Worm (Caenorhabditis elegans): ENCODE measurements around the gene egl-3.

The egl-3 gene

ce11 chrV:10174632-10175075 lies 1.1 kb upstream of the egl-3 start (continued):
- TF ChIP-seq lin-39 (tag; optimal IDR thresholded peaks at IDR 0.05), result no peak
- TF ChIP-seq efl-1 (optimal IDR thresholded peaks at IDR 0.05), result peak; percentile 44 to 53
- TF ChIP-seq efl-1 (GFP tag; optimal IDR thresholded peaks at IDR 0.05 in 1 of 2), result peak in 1 of 2 experiments; percentile 19
- no peak for TF ChIP-seq nhr-76 (tag; optimal IDR thresholded peaks at IDR 0.05)
- TF ChIP-seq tbx-2 (tag; optimal IDR thresholded peaks at IDR 0.05), result peak; percentile 82
- peak; percentile 66 for TF ChIP-seq xbp-1 (tag; optimal IDR thresholded peaks at IDR 0.05)
- peak; percentile 43 for TF ChIP-seq sox-4 (tag; optimal IDR thresholded peaks at IDR 0.05)
- peak; percentile 44 to 81 (median 54) for TF ChIP-seq ceh-82 (tag; optimal IDR thresholded peaks at IDR 0.05)
- TF ChIP-seq ama-1 (optimal IDR thresholded peaks at IDR 0.05), result no peak
- TF ChIP-seq lsy-2 (tag; optimal IDR thresholded peaks at IDR 0.05), result peak; percentile 56 to 78
- TF ChIP-seq dsc-1 (tag; optimal IDR thresholded peaks at IDR 0.05), result peak; percentile 68
- peak; percentile 70 for TF ChIP-seq ces-1 (GFP tag; optimal IDR thresholded peaks at IDR 0.05)
- peak; percentile 46 for TF ChIP-seq nhr-19 (GFP tag; conservative IDR thresholded peaks at IDR 0.05)
- TF ChIP-seq egl-13 (tag; optimal IDR thresholded peaks at IDR 0.05), result peak; percentile 91
- no peak for TF ChIP-seq nhr-11 (tag; optimal IDR thresholded peaks at IDR 0.05)
- no peak for TF ChIP-seq dpl-1 (GFP tag; optimal IDR thresholded peaks at IDR 0.05)
- TF ChIP-seq lin-15B (tag; optimal IDR thresholded peaks at IDR 0.05), result peak; percentile 5
- no peak for TF ChIP-seq unc-130 (tag; optimal IDR thresholded peaks at IDR 0.05)
- TF ChIP-seq pqm-1 (tag; optimal IDR thresholded peaks at IDR 0.05), result no peak
- TF ChIP-seq elt-2 (tag; optimal IDR thresholded peaks at IDR 0.05), result no peak
- TF ChIP-seq isw-1 (GFP tag; IDR thresholded peaks at IDR 0.05), result peak; percentile 78
- TF ChIP-seq nhr-90 (tag; optimal IDR thresholded peaks at IDR 0.05; ENCODE audit: poor library complexity), result no peak
- no peak for TF ChIP-seq hlh-4 (tag; optimal IDR thresholded peaks at IDR 0.05)
- peak; percentile 78 for TF ChIP-seq pax-3 (tag; optimal IDR thresholded peaks at IDR 0.05)
- TF ChIP-seq nhr-77 (tag; optimal IDR thresholded peaks at IDR 0.05), result no peak
- TF ChIP-seq rnt-1 (tag; optimal IDR thresholded peaks at IDR 0.05), result no peak
- peak; percentile 20 for TF ChIP-seq nhr-20 (tag; optimal IDR thresholded peaks at IDR 0.05)
- TF ChIP-seq unc-98 (GFP tag; IDR thresholded peaks at IDR 0.05), result no peak
- peak; percentile 55 for TF ChIP-seq mep-1 (tag; optimal IDR thresholded peaks at IDR 0.05)
- peak; percentile 45 for TF ChIP-seq snpc-4 (tag; optimal IDR thresholded peaks at IDR 0.05)
- no peak for TF ChIP-seq F16B12.6 (tag; optimal IDR thresholded peaks at IDR 0.05)
- TF ChIP-seq nhr-84 (tag; optimal IDR thresholded peaks at IDR 0.05), result no peak
- TF ChIP-seq unc-86 (tag; optimal IDR thresholded peaks at IDR 0.05), result peak; percentile 94
- no peak for TF ChIP-seq grh-1 (GFP tag; IDR thresholded peaks at IDR 0.05)
- TF ChIP-seq vab-15 (tag; optimal IDR thresholded peaks at IDR 0.05), result no peak
- no peak for TF ChIP-seq Y116A8C.19 (tag; optimal IDR thresholded peaks at IDR 0.05; ENCODE audit: borderline replicate concordance)
- no peak for TF ChIP-seq nhr-28 (tag; optimal IDR thresholded peaks at IDR 0.05)
- TF ChIP-seq ztf-11 (tag; optimal IDR thresholded peaks at IDR 0.05), result peak in 1 of 2 experiments; percentile 25
- TF ChIP-seq zip-4 (GFP tag; optimal IDR thresholded peaks at IDR 0.05), result no peak
- TF ChIP-seq C04F5.9 (tag; optimal IDR thresholded peaks at IDR 0.05), result no peak
- no peak for TF ChIP-seq alr-1 (tag; optimal IDR thresholded peaks at IDR 0.05; ENCODE audit: borderline replicate concordance)
- no peak for TF ChIP-seq blmp-1 (tag; optimal IDR thresholded peaks at IDR 0.05)
- TF ChIP-seq ceh-90 (tag; optimal IDR thresholded peaks at IDR 0.05), result no peak
- peak; percentile 53 for TF ChIP-seq mef-2 (tag; optimal IDR thresholded peaks at IDR 0.05)
- TF ChIP-seq pag-3 (tag; optimal IDR thresholded peaks at IDR 0.05; ENCODE audit: borderline replicate concordance, insufficient read depth), result no peak
- no peak for TF ChIP-seq aly-2 (tag; optimal IDR thresholded peaks at IDR 0.05)
- TF ChIP-seq hpl-2 (GFP tag; optimal IDR thresholded peaks at IDR 0.05), result no peak
- TF ChIP-seq fkh-8 (tag; optimal IDR thresholded peaks at IDR 0.05), result peak; percentile 98
- TF ChIP-seq unc-30 (tag; optimal IDR thresholded peaks at IDR 0.05), result no peak
- no peak for TF ChIP-seq ceh-63 (GFP tag; optimal IDR thresholded peaks at IDR 0.05)
- peak; percentile 90 for TF ChIP-seq nhr-71 (tag; optimal IDR thresholded peaks at IDR 0.05)
- peak; percentile 24 for TF ChIP-seq nhr-237 (tag; optimal IDR thresholded peaks at IDR 0.05)
- no peak for TF ChIP-seq ets-5 (GFP tag; IDR thresholded peaks at IDR 0.05)
- TF ChIP-seq lin-14 (GFP tag; optimal IDR thresholded peaks at IDR 0.05), result peak; percentile 97

All from whole organism, L1 larva.